Worm (Caenorhabditis elegans): ENCODE data around the gene ador-1.

DNA sequence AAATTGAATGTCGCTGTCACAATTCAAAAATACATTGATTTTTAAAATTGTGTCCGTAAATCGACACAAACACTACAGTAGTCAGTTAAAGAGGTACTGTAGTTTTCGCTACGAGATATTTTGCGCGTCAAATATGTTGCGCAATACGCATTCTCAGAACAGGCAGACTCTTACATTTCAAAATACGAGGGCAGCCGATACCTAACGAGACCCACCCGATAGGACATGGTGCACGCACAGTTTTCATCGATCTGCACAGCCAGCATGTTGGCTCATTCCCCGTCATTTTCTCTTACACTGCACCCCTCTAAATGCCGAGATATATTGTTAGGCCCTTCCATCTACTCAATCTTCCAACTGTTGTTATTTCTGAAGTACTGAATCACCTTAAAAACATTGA is 40.4 kb downstream of the ador-1 start, which contains the start of gene F15A4.2:
- TF ChIP-seq dmd-6 (GFP tag; IDR thresholded peaks at IDR 0.05) = no peak
- TF ChIP-seq daf-16 (GFP tag; optimal IDR thresholded peaks at IDR 0.05) = no peak
- TF ChIP-seq daf-16 (tag; optimal IDR thresholded peaks at IDR 0.05) = no peak
- TF ChIP-seq unc-39 (tag; optimal IDR thresholded peaks at IDR 0.05) = no peak

Measured in whole organism, L4 larva.